Fruit fly (Drosophila melanogaster) whole organism, embryonic: ENCODE data around the gene alpha-Est1.

ENCODE experiments used
- Ada2b ChIP-seq: fragments of 200-800 bp; sonication (Bioruptor generic); IDR thresholded peaks from 2 replicates; pipeline ENCODE4 v1.3.6; 2022; ENCODE audit warnings: missing biosample characterization, missing genetic modification characterization
- B-H1 ChIP-seq: fragments of 200-800 bp; sonication (Bioruptor generic); IDR thresholded peaks from 3 replicates; pipeline ENCODE4 v1.3.6; 2022; ENCODE audit warnings: missing biosample characterization, missing genetic modification characterization
- CG1024 ChIP-seq: fragments of 200-800 bp; sonication (Bioruptor generic); IDR thresholded peaks from 2 replicates; pipeline ENCODE4 v1.3.6; 2022; ENCODE audit warnings: missing biosample characterization, missing genetic modification characterization
- CG10543 ChIP-seq: fragments of 200-800 bp; sonication (Bioruptor generic); optimal IDR thresholded peaks from 3 replicates; lab custom pipeline; 2017; ENCODE audit warnings: missing biosample characterization, mild to moderate bottlenecking, missing genetic modification characterization, moderate library complexity
- CG11504 ChIP-seq: fragments of 200-800 bp; sonication (Bioruptor generic); optimal IDR thresholded peaks from 3 replicates; lab custom pipeline; 2019; ENCODE audit warnings: missing biosample characterization, mild to moderate bottlenecking, missing genetic modification characterization, moderate library complexity
- CG11695 ChIP-seq: fragments of 200-800 bp; sonication (Bioruptor generic); IDR thresholded peaks from 3 replicates; pipeline ENCODE4 v1.3.6; 2022; ENCODE audit warnings: missing biosample characterization, missing genetic modification characterization
- CG13287 ChIP-seq: fragments of 200-800 bp; sonication (Bioruptor generic); IDR thresholded peaks from 2 replicates; pipeline ENCODE4 v1.3.6; 2022; ENCODE audit warnings: missing biosample characterization, missing genetic modification characterization; ENCODE audit not compliant: partially characterized antibody
- CG15269 ChIP-seq: fragments of 200-800 bp; sonication (Bioruptor generic); optimal IDR thresholded peaks from 2 replicates; lab custom pipeline; 2018; ENCODE audit warnings: missing biosample characterization, mild to moderate bottlenecking, missing genetic modification characterization, moderate library complexity
- CG2199 ChIP-seq: fragments of 200-800 bp; sonication (Bioruptor generic); IDR thresholded peaks from 3 replicates; pipeline ENCODE4 v1.3.6; 2022; ENCODE audit warnings: missing biosample characterization, missing genetic modification characterization
- CG31365 ChIP-seq: fragments of 200-800 bp; sonication (Bioruptor generic); optimal IDR thresholded peaks from 2 replicates; lab custom pipeline; 2018; ENCODE audit warnings: missing biosample characterization, mild to moderate bottlenecking, missing genetic modification characterization
- CG32767 ChIP-seq: fragments of 200-800 bp; sonication (Bioruptor generic); IDR thresholded peaks from 2 replicates; pipeline ENCODE4 v1.3.6; 2022; ENCODE audit warnings: missing biosample characterization, missing genetic modification characterization
- CG34376 ChIP-seq: fragments of 200-800 bp; sonication (Bioruptor generic); optimal IDR thresholded peaks from 2 replicates; lab custom pipeline; 2018; ENCODE audit warnings: missing biosample characterization, mild to moderate bottlenecking, missing genetic modification characterization
- CG4282 ChIP-seq: fragments of 200-800 bp; sonication (Bioruptor generic); optimal IDR thresholded peaks from 2 replicates; lab custom pipeline; 2016; ENCODE audit warnings: missing biosample characterization, missing genetic modification characterization
- CG4707 ChIP-seq: fragments of 200-800 bp; sonication (Bioruptor generic); optimal IDR thresholded peaks from 2 replicates; lab custom pipeline; 2018; ENCODE audit warnings: missing biosample characterization, mild to moderate bottlenecking, missing genetic modification characterization, moderate library complexity
- CG7987 ChIP-seq: fragments of 200-800 bp; sonication (Bioruptor generic); optimal IDR thresholded peaks from 2 replicates; lab custom pipeline; 2018; ENCODE audit warnings: missing biosample characterization, mild to moderate bottlenecking, missing genetic modification characterization, moderate library complexity
- CG8290 ChIP-seq, 3 experiments: fragments of 200-800 bp; sonication (Bioruptor generic); optimal IDR thresholded peaks; 2 replicates each; lab custom pipeline; 2016 to 2019; ENCODE audit warnings: missing biosample characterization in 3 of 3, missing genetic modification characterization in 3 of 3, mild to moderate bottlenecking in 2 of 3, moderate library complexity in 1 of 3
- CG8944 ChIP-seq: fragments of 200-800 bp; sonication (Bioruptor generic); optimal IDR thresholded peaks from 3 replicates; lab custom pipeline; 2016; ENCODE audit warnings: missing biosample characterization, missing genetic modification characterization
- CG9876 ChIP-seq: fragments of 200-800 bp; sonication (Bioruptor generic); optimal IDR thresholded peaks from 2 replicates; lab custom pipeline; 2016; ENCODE audit warnings: missing biosample characterization, missing genetic modification characterization
- Camta ChIP-seq: fragments of 200-800 bp; sonication (Bioruptor generic); optimal IDR thresholded peaks from 2 replicates; lab custom pipeline; 2016; ENCODE audit warnings: missing biosample characterization, missing genetic modification characterization
- Dll ChIP-seq: fragments of 200-800 bp; sonication (Bioruptor generic); IDR thresholded peaks from 4 replicates; pipeline ENCODE4 v1.3.6; 2022; ENCODE audit warnings: missing biosample characterization, missing genetic modification characterization; ENCODE audit not compliant: partially characterized antibody
- E2f2 ChIP-seq: fragments of 200-800 bp; sonication (Bioruptor generic); IDR thresholded peaks from 2 replicates; pipeline ENCODE4 v1.3.6; 2022; ENCODE audit warnings: missing biosample characterization, missing genetic modification characterization
- HmgD ChIP-seq: fragments of 200-800 bp; sonication (Bioruptor generic); optimal IDR thresholded peaks from 3 replicates; lab custom pipeline; 2016; ENCODE audit warnings: missing biosample characterization, missing genetic modification characterization
- Mad ChIP-seq: fragments of 200-800 bp; sonication (Bioruptor generic); optimal IDR thresholded peaks from 2 replicates; lab custom pipeline; 2016; ENCODE audit warnings: missing biosample characterization, missing genetic modification characterization
- Myb ChIP-seq: fragments of 200-800 bp; sonication (Bioruptor generic); optimal IDR thresholded peaks from 2 replicates; lab custom pipeline; 2016; ENCODE audit warnings: missing biosample characterization, missing genetic modification characterization
- Pdp1 ChIP-seq, 2 experiments: fragments of 200-800 bp; sonication (Bioruptor generic); optimal IDR thresholded peaks; 3 replicates each; lab custom pipeline; 2016; ENCODE audit warnings: missing biosample characterization in 2 of 2, missing genetic modification characterization in 2 of 2, mild to moderate bottlenecking in 1 of 2, moderate library complexity in 1 of 2
- Ptx1 ChIP-seq: fragments of 200-800 bp; sonication (Bioruptor generic); IDR thresholded peaks from 2 replicates; pipeline ENCODE4 v1.3.6; 2022; ENCODE audit warnings: missing biosample characterization, missing genetic modification characterization
- Sin3A ChIP-seq: fragments of >200 bp; optimal IDR thresholded peaks from 2 replicates; lab custom pipeline; 2018
- Usf ChIP-seq: fragments of 200-800 bp; sonication (Bioruptor generic); optimal IDR thresholded peaks from 2 replicates; lab custom pipeline; 2017; ENCODE audit warnings: missing genotype, missing biosample characterization, missing genetic modification characterization
- az2 ChIP-seq: fragments of 200-800 bp; sonication (Bioruptor generic); optimal IDR thresholded peaks from 3 replicates; lab custom pipeline; 2016; ENCODE audit warnings: missing biosample characterization, missing genetic modification characterization
- cg ChIP-seq: fragments of 200-800 bp; sonication (Bioruptor generic); optimal IDR thresholded peaks from 3 replicates; lab custom pipeline; 2019; ENCODE audit warnings: missing biosample characterization, mild to moderate bottlenecking, missing genetic modification characterization, moderate library complexity
- chinmo ChIP-seq: fragments of 200-800 bp; sonication (Bioruptor generic); IDR thresholded peaks from 4 replicates; pipeline ENCODE4 v1.3.6; 2022; ENCODE audit warnings: missing biosample characterization, missing genetic modification characterization; ENCODE audit not compliant: partially characterized antibody
- exex ChIP-seq: fragments of 200-800 bp; sonication (Bioruptor generic); optimal IDR thresholded peaks from 4 replicates; lab custom pipeline; 2018; ENCODE audit warnings: missing biosample characterization, mild to moderate bottlenecking, missing genetic modification characterization, moderate library complexity
- fd3F ChIP-seq: fragments of 200-800 bp; sonication (Bioruptor generic); optimal IDR thresholded peaks from 2 replicates; lab custom pipeline; 2018; ENCODE audit warnings: missing biosample characterization, mild to moderate bottlenecking, missing genetic modification characterization, moderate library complexity
- fu2 ChIP-seq: fragments of 200-800 bp; sonication (Bioruptor generic); optimal IDR thresholded peaks from 2 replicates; lab custom pipeline; 2016; ENCODE audit warnings: missing biosample characterization, missing genetic modification characterization
- gce ChIP-seq: fragments of 200-800 bp; sonication (Bioruptor generic); IDR thresholded peaks from 3 replicates; pipeline ENCODE4 v1.3.6; 2022; ENCODE audit warnings: missing biosample characterization, missing genetic modification characterization
- gro ChIP-seq: fragments of 200-800 bp; sonication (Bioruptor generic); optimal IDR thresholded peaks from 2 replicates; lab custom pipeline; 2016; ENCODE audit warnings: missing biosample characterization, missing genetic modification characterization
- mld ChIP-seq: fragments of 200-800 bp; sonication (Bioruptor generic); IDR thresholded peaks from 3 replicates; pipeline ENCODE4 v1.3.6; 2022; ENCODE audit warnings: missing biosample characterization, missing genetic modification characterization; ENCODE audit not compliant: partially characterized antibody
- nom ChIP-seq: fragments of 200-800 bp; sonication (Bioruptor generic); optimal IDR thresholded peaks from 2 replicates; lab custom pipeline; 2017; ENCODE audit warnings: missing biosample characterization, missing genetic modification characterization, mild to moderate bottlenecking, moderate library complexity, missing genetic modification reagents
- otp ChIP-seq: fragments of 200-800 bp; sonication (Bioruptor generic); IDR thresholded peaks from 3 replicates; pipeline ENCODE4, ENCODE4 v1.3.6; 2022; ENCODE audit warnings: missing biosample characterization, missing genetic modification characterization
- pfk ChIP-seq: fragments of 200-800 bp; sonication (Bioruptor generic); optimal IDR thresholded peaks from 2 replicates; lab custom pipeline; 2018; ENCODE audit warnings: missing biosample characterization, mild to moderate bottlenecking, missing genetic modification characterization, moderate library complexity
- salm ChIP-seq: fragments of 200-800 bp; sonication (Bioruptor generic); optimal IDR thresholded peaks from 2 replicates; lab custom pipeline; 2018; ENCODE audit warnings: missing biosample characterization, mild to moderate bottlenecking, missing genetic modification characterization
- scrt ChIP-seq: fragments of 200-800 bp; sonication (Bioruptor generic); optimal IDR thresholded peaks from 2 replicates; lab custom pipeline; 2018; ENCODE audit warnings: missing biosample characterization, mild to moderate bottlenecking, missing genetic modification characterization, moderate library complexity
- sna ChIP-seq: fragments of 200-800 bp; sonication (Bioruptor generic); IDR thresholded peaks from 2 replicates; pipeline ENCODE4 v1.3.6; 2022; ENCODE audit warnings: missing biosample characterization, missing genetic modification characterization; ENCODE audit not compliant: partially characterized antibody
- stwl ChIP-seq: fragments of 200-800 bp; sonication (Bioruptor generic); optimal IDR thresholded peaks from 3 replicates; lab custom pipeline; 2018; ENCODE audit warnings: missing biosample characterization, mild to moderate bottlenecking, missing genetic modification characterization, moderate library complexity
- tap ChIP-seq: fragments of 200-800 bp; optimal IDR thresholded peaks from 3 replicates; lab custom pipeline; 2019; ENCODE audit warnings: missing biosample characterization, mild to moderate bottlenecking, missing genetic modification characterization, moderate library complexity
- tin ChIP-seq: fragments of 200-800 bp; sonication (Bioruptor generic); optimal IDR thresholded peaks from 3 replicates; lab custom pipeline; 2016; ENCODE audit warnings: missing biosample characterization, missing genetic modification characterization
- wdn ChIP-seq: fragments of 200-800 bp; sonication (Bioruptor generic); IDR thresholded peaks from 2 replicates; pipeline ENCODE4 v1.3.6; 2022; ENCODE audit warnings: missing biosample characterization, missing genetic modification characterization

alpha-Est1 gene

dm6 chr3R:7514232-7514863 lies 34.6 kb downstream of the alpha-Est1 start (continued):
- no peak for TF ChIP-seq CG7987
- TF ChIP-seq sna, result no peak
- TF ChIP-seq CG15269 (tag; lab: Kevin White, UChicago), result no peak
- TF ChIP-seq CG34376, result peak; percentile 74
- no peak for TF ChIP-seq tin (GFP tag; lab: Kevin White, UChicago)
- no peak for TF ChIP-seq B-H1 (GFP tag; lab: Robert Waterston, UW)
- TF ChIP-seq salm (tag; lab: Kevin White, UChicago), result no peak
- TF ChIP-seq Pdp1 (GFP tag; optimal IDR thresholded peaks at IDR 0.05; lab: Kevin White, UChicago), result peak in 1 of 2 experiments; percentile 1
- TF ChIP-seq Myb (GFP tag; lab: Kevin White, UChicago), result no peak
- TF ChIP-seq otp (GFP tag; lab: Robert Waterston, UW), result no peak
- TF ChIP-seq CG8944 (GFP tag; lab: Kevin White, UChicago), result no peak
- TF ChIP-seq scrt (GFP tag; lab: Kevin White, UChicago), result no peak
- no peak for TF ChIP-seq Usf (GFP tag; lab: Kevin White, UChicago)
- TF ChIP-seq Camta, result no peak

dm6 chr3R:7508198-7508837 lies 40.6 kb downstream of the alpha-Est1 start:
- TF ChIP-seq fu2 (GFP tag; lab: Kevin White, UChicago), result no peak
- TF ChIP-seq CG11504 (tag; lab: Kevin White, UChicago), result no peak
- peak; percentile 21 for TF ChIP-seq stwl (tag; lab: Kevin White, UChicago)
- TF ChIP-seq exex, result peak; percentile 86
- no peak for TF ChIP-seq Ptx1 (GFP tag; lab: Robert Waterston, UW)
- TF ChIP-seq mld (GFP tag; lab: Robert Waterston, UW), result no peak
- no peak for TF ChIP-seq wdn
- TF ChIP-seq tap (tag; lab: Kevin White, UChicago), result no peak
- no peak for TF ChIP-seq CG1024
- TF ChIP-seq cg (GFP tag; lab: Kevin White, UChicago), result peak; percentile 19
- TF ChIP-seq HmgD (GFP tag; lab: Kevin White, UChicago), result no peak
- TF ChIP-seq CG10543 (GFP tag; lab: Kevin White, UChicago), result no peak
- TF ChIP-seq CG8290 (GFP tag; optimal IDR thresholded peaks at IDR 0.05; lab: Kevin White, UChicago), result no peak
- TF ChIP-seq CG8290 (tag; optimal IDR thresholded peaks at IDR 0.05; lab: Kevin White, UChicago), result peak in 1 of 2 experiments; percentile 27
- TF ChIP-seq CG11695, result no peak
- TF ChIP-seq CG13287, result no peak
- TF ChIP-seq E2f2 (GFP tag; lab: Robert Waterston, UW), result no peak
- TF ChIP-seq CG8944 (GFP tag; lab: Kevin White, UChicago), result no peak
- TF ChIP-seq pfk (GFP tag; lab: Kevin White, UChicago), result no peak
- TF ChIP-seq CG31365 (tag; lab: Kevin White, UChicago), result no peak
- peak; percentile 10 for TF ChIP-seq gro (GFP tag; lab: Kevin White, UChicago)
- no peak for TF ChIP-seq Mad (GFP tag; lab: Kevin White, UChicago)
- TF ChIP-seq gce (GFP tag; lab: Robert Waterston, UW), result no peak
- TF ChIP-seq salm (tag; lab: Kevin White, UChicago), result no peak
- TF ChIP-seq fd3F (GFP tag; lab: Kevin White, UChicago), result no peak
- TF ChIP-seq CG32767 (GFP tag; lab: Robert Waterston, UW), result no peak
- no peak for TF ChIP-seq Dll
- 0 out of 3 replicates have a peak, but pooled peaks have one; percentile 11 for TF ChIP-seq CG2199 (GFP tag; lab: Robert Waterston, UW)
- TF ChIP-seq az2, result no peak
- 0 out of 4 replicates have a peak, but pooled peaks have one; percentile 58 for TF ChIP-seq chinmo (GFP tag; lab: Robert Waterston, UW)
- TF ChIP-seq CG4282 (GFP tag; lab: Kevin White, UChicago), result no peak
- no peak for TF ChIP-seq CG4707 (GFP tag; lab: Kevin White, UChicago)
- no peak for TF ChIP-seq Ada2b (GFP tag; lab: Robert Waterston, UW)
- no peak for TF ChIP-seq nom (GFP tag; lab: Kevin White, UChicago)
- TF ChIP-seq CG9876 (GFP tag; lab: Kevin White, UChicago), result no peak
- no peak for TF ChIP-seq Sin3A (lab: Kevin White, UChicago)
